Fruit fly (Drosophila melanogaster): ENCODE measurements around the gene CG13284.

CG13284 gene

DNA sequence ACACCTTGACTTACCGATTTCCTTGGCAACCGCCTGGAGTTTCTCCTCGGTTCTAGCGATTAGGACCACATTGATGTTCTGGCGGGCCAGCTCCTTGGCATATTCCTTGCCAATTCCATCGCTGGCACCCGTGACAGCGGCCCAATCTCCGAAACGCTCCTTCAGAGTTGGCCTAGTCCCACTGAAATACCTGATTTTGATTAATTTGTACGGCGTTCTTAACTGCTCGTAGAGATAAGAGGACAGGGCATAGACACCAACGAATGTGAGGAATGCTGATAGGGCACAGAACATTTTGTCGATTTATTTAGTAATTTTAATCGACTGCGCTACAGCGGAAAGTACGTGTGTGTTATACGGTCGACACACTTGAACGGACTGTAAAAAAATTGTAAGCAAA is 12.6 kb upstream of the CG13284 start, which contains the start of gene CG6012:
Gene CG6012 (minus strand): TSS at position 364 of the 400 bp plus-strand sequence.
- TF ChIP-seq Sox15 (GFP tag; optimal IDR thresholded peaks at IDR 0.05) (no peak), Gug (GFP tag; IDR thresholded peaks at IDR 0.05) (no peak), OdsH (GFP tag; optimal IDR thresholded peaks at IDR 0.05) (no peak), CG15336 (GFP tag; IDR thresholded peaks at IDR 0.05) (no peak), net (GFP tag; optimal IDR thresholded peaks at IDR 0.05) (no peak), CG16779 (tag; optimal IDR thresholded peaks at IDR 0.05) (no peak), CG10669 (GFP tag; optimal IDR thresholded peaks at IDR 0.05) (no peak), vri (GFP tag; optimal IDR thresholded peaks at IDR 0.05) (peak; percentile 11), achi (GFP tag; optimal IDR thresholded peaks at IDR 0.05) (no peak)

DNA sequence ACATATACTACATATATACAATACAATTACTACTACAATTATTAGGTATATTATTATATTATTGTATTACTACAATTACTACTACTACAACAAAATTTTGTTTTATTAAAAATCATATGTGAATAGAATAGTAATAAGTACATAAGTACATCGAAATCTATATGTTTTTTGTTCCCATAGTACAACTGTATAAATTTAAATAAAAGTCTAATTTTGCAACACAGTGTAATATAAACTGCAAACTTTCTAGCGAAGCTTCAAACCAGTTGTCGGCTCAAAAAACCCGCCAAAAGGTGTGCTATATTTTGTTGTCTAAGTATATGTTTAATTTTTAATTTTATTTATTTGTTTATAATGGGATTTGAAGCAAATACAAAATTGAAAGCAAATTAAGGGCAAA is 11.1 kb upstream of the CG13284 start:
- TF ChIP-seq fd85E (GFP tag; optimal IDR thresholded peaks at IDR 0.05) (no peak), CG6808 (GFP tag; optimal IDR thresholded peaks at IDR 0.05) (no peak), Sox15 (GFP tag; optimal IDR thresholded peaks at IDR 0.05) (no peak), CG10631 (GFP tag; optimal IDR thresholded peaks at IDR 0.05) (no peak), CG7368 (GFP tag; optimal IDR thresholded peaks at IDR 0.05) (no peak), Eip78C (GFP tag) (peak; percentile 9)

DNA sequence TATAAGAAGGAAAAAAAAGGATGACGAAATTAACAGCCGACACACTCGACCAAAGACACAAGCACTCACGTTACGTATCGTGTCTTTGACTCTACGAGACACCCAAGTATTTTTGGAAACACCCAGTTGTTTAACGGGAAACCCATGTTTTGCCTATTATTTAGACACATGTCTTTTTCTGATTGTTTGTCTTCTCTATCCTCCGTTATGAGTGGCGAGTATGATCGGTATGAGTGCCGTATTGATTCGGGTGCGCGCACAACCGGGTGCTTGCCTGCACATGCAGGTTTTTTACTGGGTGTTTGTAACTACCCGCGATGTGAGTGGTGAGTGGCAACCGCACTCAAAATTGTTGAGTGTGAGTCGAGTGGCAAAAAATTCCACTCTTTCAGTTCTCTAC is 10.6 kb upstream of the CG13284 start:
- no peak for TF ChIP-seq CG32006 (GFP tag; optimal IDR thresholded peaks at IDR 0.05)
- no peak for TF ChIP-seq OdsH (GFP tag; optimal IDR thresholded peaks at IDR 0.05)
- TF ChIP-seq pdm3 (GFP tag; optimal IDR thresholded peaks at IDR 0.05), result no peak

DNA sequence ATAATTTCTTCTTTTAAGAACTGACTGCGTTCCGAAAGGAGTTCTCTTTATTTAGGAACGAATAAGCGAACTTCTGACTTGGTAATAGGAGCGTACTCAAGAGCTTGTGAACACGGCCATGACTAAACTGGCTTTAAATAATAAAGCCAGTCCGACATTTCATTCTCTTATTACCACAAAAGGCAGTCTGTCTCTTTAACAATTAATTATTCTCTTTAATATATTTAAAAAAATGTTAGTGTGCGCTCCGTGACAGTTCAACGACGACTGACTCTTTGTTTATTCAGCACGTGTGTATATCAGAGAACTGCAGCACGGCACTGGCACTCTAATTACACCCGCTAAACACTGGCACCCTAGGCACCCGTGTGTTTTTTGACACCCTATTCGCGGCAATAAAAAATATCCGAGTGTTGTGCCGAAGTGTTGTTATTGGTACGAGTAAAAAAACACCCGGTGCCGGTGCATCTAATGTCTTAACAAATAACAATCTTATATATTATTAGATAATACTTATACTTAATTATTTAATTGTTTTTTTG is 10.0 kb upstream of the CG13284 start, which contains the start of gene CG31809:
Gene CG31809 (minus strand): TSS at position 249 of the 542 bp plus-strand sequence.
- TF ChIP-seq pdm3 (GFP tag; optimal IDR thresholded peaks at IDR 0.05), result no peak
- no peak for TF ChIP-seq net (GFP tag; optimal IDR thresholded peaks at IDR 0.05)
- no peak for TF ChIP-seq Met (GFP tag; optimal IDR thresholded peaks at IDR 0.05)
- TF ChIP-seq CG6792 (GFP tag; optimal IDR thresholded peaks at IDR 0.05), result no peak
- TF ChIP-seq CG11762 (GFP tag; optimal IDR thresholded peaks at IDR 0.05; ENCODE audit: insufficient read depth), result no peak
- no peak for TF ChIP-seq dac (GFP tag; optimal IDR thresholded peaks at IDR 0.05)
- no peak for TF ChIP-seq CG34406 (GFP tag; optimal IDR thresholded peaks at IDR 0.05)
- peak; percentile 38; the same call in 1 of the 2 replicates for TF ChIP-seq CG15336 (GFP tag; IDR thresholded peaks at IDR 0.05)
- no peak for TF ChIP-seq CG10669 (GFP tag; optimal IDR thresholded peaks at IDR 0.05)
- no peak for TF ChIP-seq Hr39 (GFP tag; optimal IDR thresholded peaks at IDR 0.05)
- TF ChIP-seq fkh (GFP tag; optimal IDR thresholded peaks at IDR 0.05), result peak; percentile 63
- peak; percentile 30 for TF ChIP-seq Eip78C (GFP tag)
- no peak for TF ChIP-seq CG11294 (GFP tag; IDR thresholded peaks at IDR 0.05)
- no peak for TF ChIP-seq Eip75B (GFP tag; optimal IDR thresholded peaks at IDR 0.05)
- TF ChIP-seq CG8319 (GFP tag; optimal IDR thresholded peaks at IDR 0.05), result no peak

DNA sequence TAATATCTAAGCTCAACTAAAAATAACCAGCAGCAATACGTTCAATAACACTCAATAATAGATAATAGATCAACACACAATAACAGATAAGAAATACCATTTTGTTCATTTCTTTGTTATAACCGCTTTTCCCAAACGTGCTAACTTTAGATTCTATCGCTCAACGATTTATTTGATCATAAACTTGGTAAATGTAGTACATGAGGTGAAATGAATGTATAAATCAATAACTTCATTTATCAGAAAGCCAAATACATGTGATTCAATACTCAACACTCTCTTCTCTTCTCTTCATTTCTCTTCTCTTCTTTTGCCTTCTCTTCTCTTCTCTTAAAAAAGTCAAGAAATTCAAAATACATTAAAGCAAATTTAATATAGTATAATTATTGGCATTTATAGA is 9.1 kb upstream of the CG13284 start:
- TF ChIP-seq Smox (GFP tag; optimal IDR thresholded peaks at IDR 0.05) (no peak), svp (GFP tag) (no peak), Eip78C (GFP tag) (peak; percentile 22), fkh (GFP tag; optimal IDR thresholded peaks at IDR 0.05) (peak; percentile 40)

DNA sequence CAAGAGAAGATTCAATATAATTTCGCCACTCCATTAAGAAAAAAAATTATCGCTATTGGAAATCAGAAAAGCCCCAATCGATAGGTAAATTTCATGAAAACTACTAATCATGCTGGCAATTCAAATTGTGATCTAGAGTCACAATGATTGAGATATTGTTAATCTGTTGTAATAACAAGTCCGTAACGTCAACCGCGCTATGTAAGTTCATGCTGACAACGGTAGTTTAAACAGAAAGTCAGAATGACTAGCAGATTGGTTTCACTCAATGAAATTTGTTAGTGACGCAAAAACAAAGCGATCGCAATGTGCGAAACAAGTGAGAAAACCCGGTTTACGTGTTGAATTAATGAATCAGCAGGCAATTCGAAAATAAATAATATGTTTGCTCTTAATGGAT is 8.6 kb upstream of the CG13284 start:
- TF ChIP-seq Hr39 (GFP tag; optimal IDR thresholded peaks at IDR 0.05), result no peak
- no peak for TF ChIP-seq CG31627 (GFP tag; optimal IDR thresholded peaks at IDR 0.05)
- TF ChIP-seq dsx (GFP tag; optimal IDR thresholded peaks at IDR 0.05; ENCODE audit: poor library complexity, severe bottlenecking), result no peak
- no peak for TF ChIP-seq OdsH (GFP tag; optimal IDR thresholded peaks at IDR 0.05)
- no peak for TF ChIP-seq Sox102F (GFP tag; optimal IDR thresholded peaks at IDR 0.05)
- TF ChIP-seq CG6792 (GFP tag; optimal IDR thresholded peaks at IDR 0.05), result no peak
- no peak for TF ChIP-seq CG6163 (GFP tag; IDR thresholded peaks at IDR 0.05)
- TF ChIP-seq net (GFP tag; optimal IDR thresholded peaks at IDR 0.05), result no peak
- TF ChIP-seq achi (GFP tag; optimal IDR thresholded peaks at IDR 0.05), result no peak
- TF ChIP-seq CG11762 (GFP tag; optimal IDR thresholded peaks at IDR 0.05; ENCODE audit: insufficient read depth), result no peak
- TF ChIP-seq Hr4 (GFP tag; optimal IDR thresholded peaks at IDR 0.05), result no peak
- no peak for TF ChIP-seq Eip78C (GFP tag)
- no peak for TF ChIP-seq CG15336 (GFP tag; IDR thresholded peaks at IDR 0.05)
- TF ChIP-seq CG1621 (tag; optimal IDR thresholded peaks at IDR 0.05), result no peak
- no peak for TF ChIP-seq CG10669 (GFP tag; optimal IDR thresholded peaks at IDR 0.05)
- no peak for TF ChIP-seq fd59A (GFP tag; optimal IDR thresholded peaks at IDR 0.05)
- TF ChIP-seq pdm3 (GFP tag; optimal IDR thresholded peaks at IDR 0.05), result no peak
